Fruit fly (Drosophila melanogaster) whole organism, embryonic: ENCODE data around the gene CG31960.

Experiments
- B-H1 ChIP-seq: fragments of 200-800 bp; sonication (Bioruptor generic); IDR thresholded peaks from 3 replicates; pipeline ENCODE4 v1.3.6; 2022; ENCODE audit warnings: missing biosample characterization, missing genetic modification characterization
- BEAF-32 ChIP-seq: fragments of 200-800 bp; sonication (Bioruptor generic); optimal IDR thresholded peaks from 3 replicates; lab custom pipeline; 2017; ENCODE audit warnings: missing biosample characterization, missing genetic modification characterization, mild to moderate bottlenecking, moderate library complexity, missing genetic modification reagents
- Bdp1 ChIP-seq: fragments of 200-800 bp; sonication (Bioruptor generic); optimal IDR thresholded peaks from 3 replicates; lab custom pipeline; 2016; ENCODE audit warnings: missing biosample characterization, missing genetic modification characterization
- CG10431 ChIP-seq: fragments of 200-800 bp; sonication (Bioruptor generic); optimal IDR thresholded peaks from 3 replicates; lab custom pipeline; 2018; ENCODE audit warnings: missing biosample characterization, mild to moderate bottlenecking, missing genetic modification characterization
- CG11504 ChIP-seq: fragments of 200-800 bp; sonication (Bioruptor generic); optimal IDR thresholded peaks from 3 replicates; lab custom pipeline; 2019; ENCODE audit warnings: missing biosample characterization, mild to moderate bottlenecking, missing genetic modification characterization, moderate library complexity
- CG12155 ChIP-seq: fragments of 200-800 bp; sonication (Bioruptor generic); optimal IDR thresholded peaks from 3 replicates; lab custom pipeline; 2016; ENCODE audit warnings: missing biosample characterization, missing genetic modification characterization
- CG12236 ChIP-seq: fragments of 200-800 bp; sonication (Bioruptor generic); optimal IDR thresholded peaks from 2 replicates; lab custom pipeline; 2016; ENCODE audit warnings: missing biosample characterization, missing genetic modification characterization
- CG12659 ChIP-seq: fragments of 200-800 bp; sonication (Bioruptor generic); optimal IDR thresholded peaks from 3 replicates; lab custom pipeline; 2017; ENCODE audit warnings: mild to moderate bottlenecking, missing biosample characterization, missing genetic modification reagents, missing genetic modification characterization
- CG13296 ChIP-seq: fragments of 200-800 bp; sonication (Bioruptor generic); optimal IDR thresholded peaks from 3 replicates; lab custom pipeline; 2018; ENCODE audit warnings: missing biosample characterization, mild to moderate bottlenecking, missing genetic modification characterization
- CG14965 ChIP-seq: fragments of 200-800 bp; sonication (Bioruptor generic); optimal IDR thresholded peaks from 2 replicates; lab custom pipeline; 2016; ENCODE audit warnings: missing biosample characterization, missing genetic modification characterization, borderline replicate concordance
- CG17802 ChIP-seq: fragments of 200-800 bp; sonication (Bioruptor generic); optimal IDR thresholded peaks from 2 replicates; lab custom pipeline; 2018; ENCODE audit warnings: missing biosample characterization, mild to moderate bottlenecking, missing genetic modification characterization, moderate library complexity
- CG17912 ChIP-seq: fragments of 200-800 bp; sonication (Bioruptor generic); optimal IDR thresholded peaks from 2 replicates; lab custom pipeline; 2018; ENCODE audit warnings: missing biosample characterization, mild to moderate bottlenecking, missing genetic modification characterization
- CG31365 ChIP-seq: fragments of 200-800 bp; sonication (Bioruptor generic); optimal IDR thresholded peaks from 2 replicates; lab custom pipeline; 2018; ENCODE audit warnings: missing biosample characterization, mild to moderate bottlenecking, missing genetic modification characterization
- CG31441 ChIP-seq: fragments of 200-800 bp; sonication (Bioruptor generic); IDR thresholded peaks from 2 replicates; pipeline ENCODE4 v1.3.6; 2022; ENCODE audit warnings: missing biosample characterization, missing genetic modification characterization
- CG33213 ChIP-seq: fragments of 200-800 bp; sonication (Bioruptor generic); optimal IDR thresholded peaks from 3 replicates; lab custom pipeline; 2016; ENCODE audit warnings: missing biosample characterization, missing genetic modification characterization
- CG3838 ChIP-seq: fragments of 200-800 bp; sonication (Bioruptor generic); optimal IDR thresholded peaks from 3 replicates; lab custom pipeline; 2016; ENCODE audit warnings: missing biosample characterization, missing genetic modification characterization
- CG7963 ChIP-seq: fragments of 200-800 bp; sonication (Bioruptor generic); IDR thresholded peaks from 3 replicates; pipeline ENCODE4 v1.3.6; 2022; ENCODE audit warnings: missing biosample characterization, missing genetic modification characterization; ENCODE audit not compliant: partially characterized antibody
- CG9876 ChIP-seq: fragments of 200-800 bp; sonication (Bioruptor generic); optimal IDR thresholded peaks from 2 replicates; lab custom pipeline; 2016; ENCODE audit warnings: missing biosample characterization, missing genetic modification characterization
- D ChIP-seq, 2 experiments: fragments of 200-800 bp in 1 of 2; fragments of >200 bp in 1 of 2; sonication (Bioruptor generic) in 1 of 2; optimal IDR thresholded peaks; 2 replicates in 1 of 2; 3 replicates in 1 of 2; lab custom pipeline; 2017; ENCODE audit warnings: mild to moderate bottlenecking in 1 of 2, missing biosample characterization in 1 of 2, missing genetic modification characterization in 1 of 2, missing genetic modification reagents in 1 of 2
- Doc3 ChIP-seq: fragments of 200-800 bp; sonication (Bioruptor generic); IDR thresholded peaks from 3 replicates; pipeline ENCODE4 v1.3.6; 2022; ENCODE audit warnings: missing biosample characterization, missing genetic modification characterization; ENCODE audit not compliant: partially characterized antibody
- E2f1 ChIP-seq: fragments of 200-800 bp; sonication (Bioruptor generic); IDR thresholded peaks from 2 replicates; pipeline ENCODE4 v1.3.6; 2022; ENCODE audit warnings: missing biosample characterization, missing genetic modification characterization
- Hr3 ChIP-seq: fragments of 200-800 bp; sonication (Bioruptor generic); optimal IDR thresholded peaks from 3 replicates; lab custom pipeline; 2016; ENCODE audit warnings: missing biosample characterization, missing genetic modification characterization
- Hr39 ChIP-seq: fragments of >200 bp; optimal IDR thresholded peaks from 2 replicates; lab custom pipeline; 2017
- Mad ChIP-seq: fragments of 200-800 bp; sonication (Bioruptor generic); optimal IDR thresholded peaks from 2 replicates; lab custom pipeline; 2016; ENCODE audit warnings: missing biosample characterization, missing genetic modification characterization
- Sox102F ChIP-seq: fragments of 200-800 bp; sonication (Bioruptor generic); optimal IDR thresholded peaks from 2 replicates; lab custom pipeline; 2018; ENCODE audit warnings: missing biosample characterization, mild to moderate bottlenecking, missing genetic modification characterization, moderate library complexity
- Vsx1 ChIP-seq: fragments of 200-800 bp; sonication (Bioruptor generic); optimal IDR thresholded peaks from 2 replicates; lab custom pipeline; 2017; ENCODE audit warnings: missing biosample characterization, mild to moderate bottlenecking, missing genetic modification characterization, missing genetic modification reagents
- Xrp1 ChIP-seq: fragments of 200-800 bp; sonication (Bioruptor generic); IDR thresholded peaks from 2 replicates; pipeline ENCODE4 v1.3.6; 2022; ENCODE audit warnings: missing biosample characterization, missing genetic modification characterization
- ac ChIP-seq: fragments of 200-800 bp; sonication (Bioruptor generic); optimal IDR thresholded peaks from 3 replicates; lab custom pipeline; 2017; ENCODE audit warnings: missing biosample characterization, mild to moderate bottlenecking, missing genetic modification characterization
- bowl ChIP-seq: fragments of 200-800 bp; sonication (Bioruptor generic); IDR thresholded peaks from 2 replicates; pipeline ENCODE4 v1.3.6; 2022; ENCODE audit warnings: missing biosample characterization, missing genetic modification characterization
- cas ChIP-seq: fragments of 200-800 bp; sonication (Bioruptor generic); IDR thresholded peaks from 2 replicates; pipeline ENCODE4 v1.3.6; 2022; ENCODE audit warnings: missing biosample characterization, missing genetic modification characterization
- gcm2 ChIP-seq: fragments of 200-800 bp; sonication (Bioruptor generic); optimal IDR thresholded peaks from 2 replicates; lab custom pipeline; 2016; ENCODE audit warnings: missing biosample characterization, missing genetic modification characterization
- hth ChIP-seq: fragments of >200 bp; optimal IDR thresholded peaks from 2 replicates; lab custom pipeline; 2017; ENCODE audit warnings: inconsistent platforms
- inv ChIP-seq: fragments of 200-800 bp; sonication (Bioruptor generic); IDR thresholded peaks from 2 replicates; pipeline ENCODE4 v1.3.6; 2022; ENCODE audit warnings: missing biosample characterization, missing genetic modification characterization; ENCODE audit not compliant: partially characterized antibody
- kah ChIP-seq: fragments of 200-800 bp; sonication (Bioruptor generic); optimal IDR thresholded peaks from 2 replicates; lab custom pipeline; 2018; ENCODE audit warnings: missing biosample characterization, mild to moderate bottlenecking, missing genetic modification characterization
- klu ChIP-seq: fragments of 200-800 bp; sonication (Bioruptor generic); IDR thresholded peaks from 2 replicates; pipeline ENCODE4 v1.3.6; 2022; ENCODE audit warnings: missing biosample characterization, missing genetic modification characterization
- lab ChIP-seq: fragments of 200-800 bp; sonication (Bioruptor generic); optimal IDR thresholded peaks from 3 replicates; lab custom pipeline; 2017; ENCODE audit warnings: missing biosample characterization, missing genetic modification characterization, mild to moderate bottlenecking, moderate library complexity, missing genetic modification reagents
- lbe ChIP-seq: fragments of 200-800 bp; sonication (Bioruptor generic); optimal IDR thresholded peaks from 2 replicates; lab custom pipeline; 2016; ENCODE audit warnings: missing biosample characterization, mild to moderate bottlenecking, missing genetic modification characterization
- mld ChIP-seq: fragments of 200-800 bp; sonication (Bioruptor generic); IDR thresholded peaks from 3 replicates; pipeline ENCODE4 v1.3.6; 2022; ENCODE audit warnings: missing biosample characterization, missing genetic modification characterization; ENCODE audit not compliant: partially characterized antibody
- nom ChIP-seq: fragments of 200-800 bp; sonication (Bioruptor generic); optimal IDR thresholded peaks from 2 replicates; lab custom pipeline; 2017; ENCODE audit warnings: missing biosample characterization, missing genetic modification characterization, mild to moderate bottlenecking, moderate library complexity, missing genetic modification reagents
- pb ChIP-seq: fragments of 200-800 bp; sonication (Bioruptor generic); optimal IDR thresholded peaks from 3 replicates; lab custom pipeline; 2016; ENCODE audit warnings: missing biosample characterization, missing genetic modification characterization
- sd ChIP-seq: fragments of 200-800 bp; sonication (Bioruptor generic); optimal IDR thresholded peaks from 3 replicates; lab custom pipeline; 2018; ENCODE audit warnings: missing biosample characterization, mild to moderate bottlenecking, missing genetic modification characterization, moderate library complexity
- sens ChIP-seq: fragments of 200-800 bp; sonication (Bioruptor generic); peaks from one replicate; lab custom pipeline; 2016; ENCODE audit warnings: missing biosample characterization, missing genetic modification characterization
- seq ChIP-seq: fragments of 200-800 bp; sonication (Bioruptor generic); IDR thresholded peaks from 2 replicates; pipeline ENCODE4 v1.3.6; 2022; ENCODE audit warnings: missing biosample characterization, missing genetic modification characterization
- sug ChIP-seq: fragments of 200-800 bp; optimal IDR thresholded peaks from 2 replicates; lab custom pipeline; 2019; ENCODE audit warnings: missing biosample characterization, mild to moderate bottlenecking, missing genetic modification characterization, moderate library complexity
- tna ChIP-seq: fragments of 200-800 bp; sonication (Bioruptor generic); IDR thresholded peaks from 2 replicates; pipeline ENCODE4 v1.3.6; 2022; ENCODE audit warnings: missing biosample characterization, missing genetic modification characterization; ENCODE audit not compliant: partially characterized antibody
- toy ChIP-seq: fragments of 200-800 bp; sonication (Bioruptor generic); IDR thresholded peaks from 2 replicates; pipeline ENCODE4 v1.3.6; 2022; ENCODE audit warnings: missing biosample characterization, missing genetic modification characterization
- trh ChIP-seq: fragments of 200-800 bp; sonication (Bioruptor generic); optimal IDR thresholded peaks from 2 replicates; lab custom pipeline; 2016; ENCODE audit warnings: missing biosample characterization, missing genetic modification characterization
- ttk ChIP-seq: fragments of 200-800 bp; sonication (Bioruptor generic); IDR thresholded peaks from 2 replicates; pipeline ENCODE4 v2.1.2; 2022; ENCODE audit warnings: missing biosample characterization, missing genetic modification characterization

CG31960 gene

DNA sequence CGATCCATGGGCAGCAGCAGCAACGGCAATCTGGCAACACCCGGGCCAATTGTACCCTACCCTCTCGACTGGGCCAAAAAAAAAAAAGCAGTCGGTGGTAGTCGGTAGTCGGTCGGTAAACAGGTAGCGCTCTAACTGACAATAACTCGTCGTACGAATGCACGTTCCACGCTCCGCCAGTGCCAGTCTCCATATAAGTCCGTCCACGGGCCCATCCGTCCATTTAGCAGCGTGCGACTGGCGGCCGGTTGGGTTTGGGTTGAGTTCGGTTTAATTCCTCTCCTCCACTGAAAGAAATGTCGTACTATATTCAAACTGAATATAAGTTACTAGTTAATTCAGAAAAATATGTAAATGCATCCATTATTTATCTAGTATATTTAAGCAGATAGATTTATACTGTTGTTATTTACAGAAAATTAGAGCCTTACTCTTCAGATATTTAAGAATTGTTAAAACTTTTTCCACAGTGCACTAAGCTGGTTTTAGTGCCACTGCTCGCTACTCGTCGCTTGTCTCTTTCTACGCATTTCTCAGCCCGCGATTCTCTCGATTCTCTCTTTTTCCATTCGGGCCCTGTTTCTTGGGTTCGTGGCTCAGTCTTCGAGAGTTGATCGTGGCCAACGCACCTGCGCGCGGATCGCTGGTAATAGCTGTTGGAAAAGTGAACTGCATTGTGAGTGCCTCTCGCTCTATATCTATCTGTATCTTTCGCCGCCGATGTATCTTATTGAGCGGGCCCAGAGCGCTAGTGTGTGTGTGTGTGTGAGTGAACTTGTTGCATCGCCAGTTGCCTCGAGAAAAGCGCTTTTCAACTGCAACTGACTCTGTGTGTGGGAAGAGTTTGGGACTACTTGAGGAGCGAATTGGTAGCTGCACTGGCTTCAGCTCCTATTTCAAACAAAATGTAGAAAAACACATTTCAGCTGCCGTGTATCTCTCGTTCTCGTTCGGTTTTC, 13.4 kb upstream of the CG31960 start, which contains the start of gene bowl (continued):
- TF ChIP-seq CG13296 (GFP tag; lab: Kevin White, UChicago), result peak; percentile 86
- peak; percentile 90 for TF ChIP-seq Vsx1 (GFP tag; lab: Kevin White, UChicago)
- no peak for TF ChIP-seq CG17912 (GFP tag; lab: Kevin White, UChicago)
- TF ChIP-seq CG3838 (GFP tag; lab: Kevin White, UChicago), result peak; percentile 90
- TF ChIP-seq cas (GFP tag; lab: Robert Waterston, UW), result peak; percentile 90
- TF ChIP-seq pb (GFP tag; lab: Kevin White, UChicago), result peak; percentile 83
- peak; percentile 90 for TF ChIP-seq CG12236 (GFP tag; lab: Kevin White, UChicago)
- peak; percentile 50 for TF ChIP-seq CG31365 (tag; lab: Kevin White, UChicago)
- peak; percentile 97 for TF ChIP-seq ttk (GFP tag; lab: Robert Waterston, UW)
- peak; percentile 57 for TF ChIP-seq CG17802 (tag; lab: Kevin White, UChicago)
- TF ChIP-seq sug, result peak; percentile 66
- TF ChIP-seq CG11504 (tag; lab: Kevin White, UChicago), result peak; percentile 93
- TF ChIP-seq kah (GFP tag; lab: Kevin White, UChicago), result peak; percentile 53
- peak; percentile 99 for TF ChIP-seq Xrp1 (GFP tag; lab: Robert Waterston, UW)
- peak; percentile 97 for TF ChIP-seq seq (GFP tag; lab: Robert Waterston, UW)
- TF ChIP-seq B-H1, result peak; percentile 94
- no peak for TF ChIP-seq mld (GFP tag; lab: Robert Waterston, UW)
- peak; percentile 97 for TF ChIP-seq Sox102F
- peak; percentile 97 for TF ChIP-seq E2f1
- peak; percentile 85 for TF ChIP-seq nom (GFP tag; lab: Kevin White, UChicago)
- peak; percentile 42 for TF ChIP-seq CG14965 (GFP tag; lab: Kevin White, UChicago)
- peak; percentile 94 for TF ChIP-seq gcm2 (GFP tag; lab: Kevin White, UChicago)
- peak; percentile 94 for TF ChIP-seq klu (GFP tag; lab: Robert Waterston, UW)
- TF ChIP-seq CG10431, result peak; percentile 78
- TF ChIP-seq inv (GFP tag; lab: Robert Waterston, UW), result no peak
- TF ChIP-seq sd, result peak; percentile 95
- TF ChIP-seq ac (GFP tag; lab: Kevin White, UChicago), result peak; percentile 86
- peak; percentile 97 for TF ChIP-seq CG12659
- TF ChIP-seq Bdp1, result peak; percentile 86
- TF ChIP-seq lab, result peak; percentile 93
- TF ChIP-seq lbe, result peak; percentile 91
- peak; percentile 86 for TF ChIP-seq CG31441 (GFP tag; lab: Robert Waterston, UW)
- 0 out of 3 replicates have a peak, but pooled peaks have one; percentile 17 for TF ChIP-seq Doc3 (GFP tag; lab: Robert Waterston, UW)
- no peak for TF ChIP-seq Hr39
- peak; percentile 99 for TF ChIP-seq bowl (GFP tag; lab: Robert Waterston, UW)
- peak; percentile 99 for TF ChIP-seq sens (GFP tag; lab: Kevin White, UChicago)
- peak; percentile 97 for TF ChIP-seq Hr3 (GFP tag; lab: Kevin White, UChicago)
- peak; percentile 74 for TF ChIP-seq toy (GFP tag; lab: Robert Waterston, UW)
- TF ChIP-seq hth, result no peak
- peak; percentile 74 for TF ChIP-seq CG9876 (GFP tag; lab: Kevin White, UChicago)
- TF ChIP-seq CG7963, result no peak
- peak; percentile 95 for TF ChIP-seq trh
- TF ChIP-seq Mad (GFP tag; lab: Kevin White, UChicago), result peak; percentile 92
- peak; percentile 97 for TF ChIP-seq CG12155 (GFP tag; lab: Kevin White, UChicago)
- peak; percentile 71 for TF ChIP-seq D (optimal IDR thresholded peaks at IDR 0.05; lab: Kevin White, UChicago)
- TF ChIP-seq D (GFP tag; optimal IDR thresholded peaks at IDR 0.05; lab: Kevin White, UChicago), result peak; percentile 92
- no peak for TF ChIP-seq tna (GFP tag; lab: Robert Waterston, UW)
- TF ChIP-seq CG33213 (GFP tag; lab: Kevin White, UChicago), result peak; percentile 80
- no peak for TF ChIP-seq BEAF-32
